Worm (Caenorhabditis elegans) whole organism, L4/young adult: ENCODE data around the gene K05F1.9.

Source experiments
- W03F9.2 ChIP-seq: fragments of 150-350 bp; optimal IDR thresholded peaks from 2 replicates; lab custom pipeline; 2014; ENCODE audit warnings: missing biosample characterization, missing genetic modification characterization
- him-1 ChIP-seq: sonication (generic microtip); optimal IDR thresholded peaks from 2 replicates; lab custom pipeline; 2016; ENCODE audit warnings: missing genotype, missing genetic modification reagents, missing genetic modification characterization, missing compliant biosample characterization

DNA sequence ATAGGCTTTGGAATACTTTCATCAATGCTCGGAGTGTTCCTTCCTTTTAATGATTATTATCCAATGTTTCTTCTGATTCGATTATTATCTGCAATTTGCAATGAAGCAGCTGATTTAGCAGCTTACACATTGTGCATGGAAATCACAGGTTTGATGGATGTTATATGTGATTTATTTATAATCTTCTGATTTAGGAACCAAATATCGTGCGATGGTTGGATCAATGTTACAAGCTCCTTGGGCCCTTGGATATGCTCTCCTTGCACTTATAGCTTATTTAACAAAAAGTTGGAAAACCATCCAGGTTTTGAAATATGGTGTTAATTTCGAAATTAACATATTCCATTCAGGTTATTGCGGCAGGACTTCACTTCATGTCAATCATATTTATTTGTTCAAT lies 15.5 kb downstream of the K05F1.9 start:
- TF ChIP-seq him-1 (tag; lab: Kevin White, UChicago) (no peak), W03F9.2 (no peak)
